Worm (Caenorhabditis elegans) whole organism, midembryonic: ENCODE measurements around the gene rpl-15.

Source experiments
- cog-1 ChIP-seq: sonication (generic microtip); optimal IDR thresholded peaks from 2 replicates; lab custom pipeline; 2016; ENCODE audit warnings: missing genetic modification characterization, missing compliant biosample characterization
- ztf-29 ChIP-seq: fragments of 200-800 bp; sonication (Bioruptor generic); IDR thresholded peaks from 2 replicates; pipeline ENCODE4 v1.3.6; 2022; ENCODE audit warnings: missing genetic modification reagents, missing genetic modification characterization, missing compliant biosample characterization

DNA sequence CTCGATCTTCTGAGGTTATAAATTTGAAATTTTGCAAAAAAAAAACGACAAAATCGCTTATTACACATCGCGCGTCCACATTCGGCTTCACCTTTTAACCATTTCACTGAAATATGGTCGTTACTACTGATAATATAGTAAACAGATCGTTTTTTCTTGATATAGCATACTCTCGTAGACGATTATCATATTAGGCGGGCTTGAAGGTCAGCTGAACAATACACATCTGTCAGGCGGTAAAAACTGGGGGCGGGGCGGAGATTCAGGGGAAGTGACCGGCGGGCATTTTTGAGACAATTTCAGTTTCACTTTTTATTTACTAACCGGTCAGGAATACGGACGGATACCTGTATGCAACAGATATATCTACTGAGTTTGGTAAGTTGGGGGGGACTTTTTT, 39.1 kb downstream of the rpl-15 start, which contains the start of gene C18H7.1:
- TF ChIP-seq cog-1 (tag; lab: Kevin White, UChicago), result no peak
- TF ChIP-seq ztf-29, result no peak
